Fruit fly (Drosophila melanogaster) whole organism, embryonic: Measurements from ENCODE around the gene hook.

Experiments
- Bdp1 ChIP-seq: fragments of 200-800 bp; sonication (Bioruptor generic); optimal IDR thresholded peaks from 3 replicates; lab custom pipeline; 2016; ENCODE audit warnings: missing biosample characterization, missing genetic modification characterization
- Blimp-1 ChIP-seq: fragments of 200-800 bp; sonication (Bioruptor generic); optimal IDR thresholded peaks from 3 replicates; lab custom pipeline; 2018; ENCODE audit warnings: missing biosample characterization, missing genetic modification characterization, mild to moderate bottlenecking, moderate library complexity, missing genetic modification reagents
- BtbVII ChIP-seq: fragments of 200-800 bp; sonication (Bioruptor generic); optimal IDR thresholded peaks from 3 replicates; lab custom pipeline; 2017; ENCODE audit warnings: missing biosample characterization, mild to moderate bottlenecking, missing genetic modification characterization
- CG10209 ChIP-seq: fragments of 200-800 bp; sonication (Bioruptor generic); optimal IDR thresholded peaks from 3 replicates; lab custom pipeline; 2017; ENCODE audit warnings: missing biosample characterization, mild to moderate bottlenecking, missing genetic modification characterization, missing genetic modification reagents
- CG10431 ChIP-seq: fragments of 200-800 bp; sonication (Bioruptor generic); optimal IDR thresholded peaks from 3 replicates; lab custom pipeline; 2018; ENCODE audit warnings: missing biosample characterization, mild to moderate bottlenecking, missing genetic modification characterization
- CG10565 ChIP-seq: fragments of 200-800 bp; sonication (Bioruptor generic); optimal IDR thresholded peaks from 3 replicates; lab custom pipeline; 2016; ENCODE audit warnings: missing biosample characterization, mild to moderate bottlenecking, missing genetic modification characterization
- CG10959 ChIP-seq: fragments of 200-800 bp; sonication (Bioruptor generic); IDR thresholded peaks from 2 replicates; pipeline ENCODE4 v1.3.6; 2022; ENCODE audit warnings: missing biosample characterization, missing genetic modification characterization
- CG17328 ChIP-seq: fragments of 200-800 bp; sonication (Bioruptor generic); IDR thresholded peaks from 2 replicates; pipeline ENCODE4 v1.3.6; 2022; ENCODE audit warnings: missing biosample characterization, missing genetic modification characterization
- CG1792 ChIP-seq: fragments of 200-800 bp; sonication (Bioruptor generic); optimal IDR thresholded peaks from 2 replicates; lab custom pipeline; 2016; ENCODE audit warnings: missing biosample characterization, missing genetic modification characterization
- CG1832 ChIP-seq: fragments of 200-800 bp; sonication (Bioruptor generic); optimal IDR thresholded peaks from 2 replicates; lab custom pipeline; 2017; ENCODE audit warnings: missing biosample characterization, mild to moderate bottlenecking, missing genetic modification characterization, inconsistent platforms
- CG2875 ChIP-seq: fragments of 200-800 bp; sonication (Bioruptor generic); optimal IDR thresholded peaks from 2 replicates; lab custom pipeline; 2017; ENCODE audit warnings: missing biosample characterization, mild to moderate bottlenecking, missing genetic modification characterization, missing genetic modification reagents
- CG2889 ChIP-seq: fragments of 200-800 bp; sonication (Bioruptor generic); IDR thresholded peaks from 3 replicates; pipeline ENCODE4 v1.3.6; 2022; ENCODE audit warnings: missing biosample characterization, missing genetic modification characterization
- CG33213 ChIP-seq: fragments of 200-800 bp; sonication (Bioruptor generic); optimal IDR thresholded peaks from 3 replicates; lab custom pipeline; 2016; ENCODE audit warnings: missing biosample characterization, missing genetic modification characterization
- CG34224 ChIP-seq: fragments of 200-800 bp; sonication (Bioruptor generic); IDR thresholded peaks from 3 replicates; pipeline ENCODE4 v1.3.6; 2022; ENCODE audit warnings: missing biosample characterization, missing genetic modification characterization; ENCODE audit not compliant: partially characterized antibody
- CG4730 ChIP-seq: fragments of 200-800 bp; sonication (Bioruptor generic); IDR thresholded peaks from 2 replicates; pipeline ENCODE4 v1.3.6; 2022; ENCODE audit warnings: missing biosample characterization, missing genetic modification characterization
- CG4854 ChIP-seq: fragments of 200-800 bp; sonication (Bioruptor generic); optimal IDR thresholded peaks from 2 replicates; lab custom pipeline; 2016; ENCODE audit warnings: missing biosample characterization, missing genetic modification characterization, inconsistent platforms
- CG5953 ChIP-seq: fragments of 200-800 bp; sonication (Bioruptor generic); IDR thresholded peaks from 2 replicates; pipeline ENCODE4 v1.3.6; 2022; ENCODE audit warnings: missing biosample characterization, missing genetic modification characterization
- Chrac-16 ChIP-seq: fragments of 200-800 bp; sonication (Bioruptor generic); optimal IDR thresholded peaks from 3 replicates; lab custom pipeline; 2016; ENCODE audit warnings: missing biosample characterization, missing genetic modification characterization
- Dfd ChIP-seq, 2 experiments: fragments of >200 bp; optimal IDR thresholded peaks; 2 replicates each; lab custom pipeline; 2017; ENCODE audit warnings: missing biosample characterization in 2 of 2, missing genetic modification characterization in 2 of 2
- Ets97D ChIP-seq: fragments of 200-800 bp; sonication (Bioruptor generic); optimal IDR thresholded peaks from 3 replicates; lab custom pipeline; 2016; ENCODE audit warnings: missing biosample characterization, missing genetic modification characterization
- GATAe ChIP-seq: fragments of 200-800 bp; sonication (Bioruptor generic); conservative IDR thresholded peaks from 2 replicates; pipeline ENCODE4 v1.3.6; 2022; ENCODE audit warnings: missing biosample characterization, missing genetic modification characterization
- H2.0 ChIP-seq: fragments of 200-800 bp; sonication (Bioruptor generic); IDR thresholded peaks from 2 replicates; pipeline ENCODE4 v1.3.6; 2022; ENCODE audit warnings: missing biosample characterization, missing genetic modification characterization
- HLH3B ChIP-seq: fragments of 200-800 bp; sonication (Bioruptor generic); IDR thresholded peaks from 2 replicates; pipeline ENCODE4 v1.3.6; 2022; ENCODE audit warnings: missing biosample characterization, missing genetic modification characterization
- Hey ChIP-seq: fragments of 200-800 bp; sonication (Bioruptor generic); optimal IDR thresholded peaks from 3 replicates; lab custom pipeline; 2018; ENCODE audit warnings: missing biosample characterization, mild to moderate bottlenecking, missing genetic modification characterization
- HmgZ ChIP-seq: fragments of 200-800 bp; sonication (Bioruptor generic); optimal IDR thresholded peaks from 2 replicates; lab custom pipeline; 2018; ENCODE audit warnings: missing biosample characterization, mild to moderate bottlenecking, missing genetic modification characterization
- MBD-R2 ChIP-seq: fragments of 200-800 bp; sonication (Bioruptor generic); IDR thresholded peaks from 2 replicates; pipeline ENCODE4 v1.3.6; 2022; ENCODE audit warnings: missing biosample characterization, missing genetic modification characterization
- Oli ChIP-seq: fragments of 200-800 bp; sonication (Bioruptor generic); optimal IDR thresholded peaks from 2 replicates; lab custom pipeline; 2018; ENCODE audit warnings: missing biosample characterization, mild to moderate bottlenecking, missing genetic modification characterization, moderate library complexity
- Six4 ChIP-seq: fragments of 200-800 bp; sonication (Bioruptor generic); optimal IDR thresholded peaks from 2 replicates; lab custom pipeline; 2016; ENCODE audit warnings: missing biosample characterization, missing genetic modification characterization
- Sox102F ChIP-seq: fragments of 200-800 bp; sonication (Bioruptor generic); optimal IDR thresholded peaks from 2 replicates; lab custom pipeline; 2018; ENCODE audit warnings: missing biosample characterization, mild to moderate bottlenecking, missing genetic modification characterization, moderate library complexity
- Sry-β ChIP-seq: fragments of 200-800 bp; sonication (Bioruptor generic); optimal IDR thresholded peaks from 2 replicates; lab custom pipeline; 2018; ENCODE audit warnings: missing biosample characterization, mild to moderate bottlenecking, missing genetic modification characterization, moderate library complexity
- abd-A ChIP-seq: fragments of 200-800 bp; sonication (Bioruptor generic); optimal IDR thresholded peaks from 3 replicates; lab custom pipeline; 2019; ENCODE audit warnings: missing biosample characterization, mild to moderate bottlenecking, missing genetic modification characterization, moderate library complexity
- al ChIP-seq: fragments of 200-800 bp; sonication (Bioruptor generic); IDR thresholded peaks from 2 replicates; pipeline ENCODE4 v1.3.6; 2022; ENCODE audit warnings: missing biosample characterization, missing genetic modification characterization
- amos ChIP-seq: fragments of 200-800 bp; sonication (Bioruptor generic); IDR thresholded peaks from 2 replicates; pipeline ENCODE4 v1.3.6; 2022; ENCODE audit warnings: missing biosample characterization, missing genetic modification characterization; ENCODE audit not compliant: partially characterized antibody
- ara ChIP-seq: fragments of 200-800 bp; sonication (Bioruptor generic); IDR thresholded peaks from 2 replicates; pipeline ENCODE4 v1.3.6; 2022; ENCODE audit warnings: missing biosample characterization, missing genetic modification characterization
- ato ChIP-seq: fragments of 200-800 bp; sonication (Bioruptor generic); IDR thresholded peaks from 2 replicates; pipeline ENCODE4 v1.3.6; 2022; ENCODE audit warnings: missing biosample characterization, missing genetic modification characterization; ENCODE audit not compliant: partially characterized antibody
- bcd ChIP-seq: fragments of 200-800 bp; sonication (Bioruptor generic); optimal IDR thresholded peaks from 2 replicates; lab custom pipeline; 2017; ENCODE audit warnings: missing biosample characterization, mild to moderate bottlenecking, missing genetic modification characterization
- cad ChIP-seq: fragments of >200 bp; optimal IDR thresholded peaks from 2 replicates; lab custom pipeline; 2017; ENCODE audit warnings: missing biosample characterization, missing genetic modification characterization
- cas ChIP-seq: fragments of 200-800 bp; sonication (Bioruptor generic); IDR thresholded peaks from 2 replicates; pipeline ENCODE4 v1.3.6; 2022; ENCODE audit warnings: missing biosample characterization, missing genetic modification characterization
- dm ChIP-seq: fragments of 200-800 bp; sonication (Bioruptor generic); optimal IDR thresholded peaks from 3 replicates; lab custom pipeline; 2016; ENCODE audit warnings: missing biosample characterization, missing genetic modification characterization
- dpn ChIP-seq, 2 experiments: fragments of 200-800 bp; sonication (Bioruptor generic); optimal IDR thresholded peaks; 3 replicates each; lab custom pipeline; 2016; ENCODE audit warnings: missing biosample characterization in 2 of 2, missing genetic modification characterization in 2 of 2
- dysf ChIP-seq: fragments of 200-800 bp; sonication (Bioruptor generic); IDR thresholded peaks from 3 replicates; pipeline ENCODE4 v1.3.6; 2022; ENCODE audit warnings: missing biosample characterization, missing genetic modification characterization
- eve ChIP-seq, 2 experiments: fragments of >200 bp; optimal IDR thresholded peaks; 2 replicates each; lab custom pipeline; 2017; ENCODE audit warnings: missing biosample characterization in 2 of 2, missing genetic modification characterization in 2 of 2
- exex ChIP-seq: fragments of 200-800 bp; sonication (Bioruptor generic); optimal IDR thresholded peaks from 4 replicates; lab custom pipeline; 2018; ENCODE audit warnings: missing biosample characterization, mild to moderate bottlenecking, missing genetic modification characterization, moderate library complexity
- fru ChIP-seq: fragments of >200 bp; optimal IDR thresholded peaks from 2 replicates; lab custom pipeline; 2017
- gfzf ChIP-seq: fragments of 200-800 bp; sonication (Bioruptor generic); optimal IDR thresholded peaks from 2 replicates; lab custom pipeline; 2016; ENCODE audit warnings: missing biosample characterization, mild to moderate bottlenecking, missing genetic modification characterization, moderate library complexity
- knrl ChIP-seq: fragments of 200-800 bp; sonication (Bioruptor generic); IDR thresholded peaks from 3 replicates; pipeline ENCODE4 v1.3.6; 2022; ENCODE audit warnings: missing biosample characterization, missing genetic modification characterization; ENCODE audit not compliant: partially characterized antibody
- pros ChIP-seq: fragments of 200-800 bp; sonication (Bioruptor generic); optimal IDR thresholded peaks from 3 replicates; lab custom pipeline; 2019; ENCODE audit warnings: missing biosample characterization, mild to moderate bottlenecking, missing genetic modification characterization, moderate library complexity
- salm ChIP-seq: fragments of 200-800 bp; sonication (Bioruptor generic); optimal IDR thresholded peaks from 2 replicates; lab custom pipeline; 2018; ENCODE audit warnings: missing biosample characterization, mild to moderate bottlenecking, missing genetic modification characterization
- sim ChIP-seq: fragments of 200-800 bp; sonication (Bioruptor generic); IDR thresholded peaks from 2 replicates; pipeline ENCODE4 v1.3.6; 2022; ENCODE audit warnings: missing biosample characterization, missing genetic modification characterization
- tx ChIP-seq: fragments of 200-800 bp; sonication (Bioruptor generic); optimal IDR thresholded peaks from 2 replicates; lab custom pipeline; 2016; ENCODE audit warnings: missing biosample characterization, missing genetic modification characterization
- zen ChIP-seq: fragments of 200-800 bp; sonication (Bioruptor generic); optimal IDR thresholded peaks from 3 replicates; lab custom pipeline; 2018; ENCODE audit warnings: missing biosample characterization, mild to moderate bottlenecking, missing genetic modification characterization, moderate library complexity

Gene hook

DNA sequence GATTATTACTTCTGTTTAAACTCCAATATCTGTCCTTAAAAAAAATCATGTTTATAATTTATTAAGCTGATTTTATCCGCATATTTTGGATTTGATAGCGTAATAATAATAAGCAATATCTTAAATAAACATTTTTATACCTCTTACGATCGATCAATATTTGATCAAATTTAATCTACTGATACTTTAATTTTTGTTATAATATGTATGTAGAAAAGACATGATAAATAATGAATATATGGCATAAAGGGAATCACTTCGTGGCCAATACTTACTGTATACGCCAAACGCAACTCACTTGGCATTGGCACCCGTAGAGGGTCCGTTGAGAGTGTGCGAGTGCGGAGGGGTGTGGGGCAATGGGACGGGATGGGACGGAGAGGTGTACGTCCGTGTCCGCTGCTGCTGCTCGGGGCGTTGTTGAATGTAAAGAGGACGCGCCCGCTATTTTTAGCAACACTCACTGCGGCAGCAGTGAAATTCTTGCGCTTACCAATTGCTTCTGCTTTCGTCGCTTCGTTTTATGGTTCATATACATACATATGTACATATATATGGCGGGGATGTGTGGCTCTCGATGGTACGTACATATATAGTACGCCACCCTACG is 2.9 kb upstream of the hook start (continued):
- TF ChIP-seq knrl (GFP tag; lab: Robert Waterston, UW) (no peak), gfzf (GFP tag; lab: Kevin White, UChicago) (no peak), exex (tag; lab: Kevin White, UChicago) (no peak), Sox102F (GFP tag; lab: Kevin White, UChicago) (peak; percentile 34), Sry-β (GFP tag; lab: Kevin White, UChicago) (no peak), dpn (GFP tag; optimal IDR thresholded peaks at IDR 0.05; lab: Kevin White, UChicago) (peak in 1 of 2 experiments; percentile 8), fru (lab: Kevin White, UChicago) (no peak), Chrac-16 (GFP tag; lab: Kevin White, UChicago) (no peak), HmgZ (tag; lab: Kevin White, UChicago) (no peak), HLH3B (GFP tag; lab: Robert Waterston, UW) (no peak), Oli (peak; percentile 19), ara (GFP tag; lab: Robert Waterston, UW) (no peak), CG10209 (peak; percentile 15), pros (GFP tag; lab: Kevin White, UChicago) (no peak), Dfd (GFP tag; optimal IDR thresholded peaks at IDR 0.05; lab: Kevin White, UChicago) (no peak), al (GFP tag; lab: Robert Waterston, UW) (no peak), CG34224 (GFP tag; lab: Robert Waterston, UW) (no peak), CG10431 (GFP tag; lab: Kevin White, UChicago) (no peak), salm (tag; lab: Kevin White, UChicago) (no peak), MBD-R2 (peak; percentile 15; the same call in 1 of the 2 replicates), GATAe (GFP tag; lab: Robert Waterston, UW) (no peak), Hey (tag; lab: Kevin White, UChicago) (no peak), CG2875 (no peak), cas (GFP tag; lab: Robert Waterston, UW) (no peak), CG10565 (no peak), BtbVII (GFP tag; lab: Kevin White, UChicago) (no peak), eve (GFP tag; optimal IDR thresholded peaks at IDR 0.05; lab: Kevin White, UChicago) (no peak), Ets97D (GFP tag; lab: Kevin White, UChicago) (no peak), cad (GFP tag; lab: Kevin White, UChicago) (peak; percentile 1), tx (no peak), CG1792 (no peak), Six4 (GFP tag; lab: Kevin White, UChicago) (no peak), ato (no peak), CG1832 (no peak), CG4854 (GFP tag; lab: Kevin White, UChicago) (no peak), CG5953 (GFP tag; lab: Robert Waterston, UW) (no peak), CG2889 (GFP tag; lab: Robert Waterston, UW) (no peak), zen (tag; lab: Kevin White, UChicago) (no peak), Blimp-1 (GFP tag; lab: Kevin White, UChicago) (no peak), amos (GFP tag; lab: Robert Waterston, UW) (no peak; the same call in 1 of the 2 replicates), CG10959 (GFP tag; lab: Robert Waterston, UW) (no peak), sim (GFP tag; lab: Robert Waterston, UW) (no peak), CG17328 (no peak), bcd (peak; percentile 7), dm (GFP tag; lab: Kevin White, UChicago) (no peak), Bdp1 (GFP tag; lab: Kevin White, UChicago) (no peak), CG4730 (no peak), H2.0 (GFP tag; lab: Robert Waterston, UW) (no peak), abd-A (tag; lab: Kevin White, UChicago) (no peak), CG33213 (GFP tag; lab: Kevin White, UChicago) (no peak), dysf (GFP tag; lab: Robert Waterston, UW) (no peak)
